Worm (Caenorhabditis elegans): Measurements from ENCODE around the gene C46A5.1.

Gene C46A5.1

ce11 chrIV:7800338-7800737 is 36.6 kb downstream of the C46A5.1 start:
- TF ChIP-seq nhr-237 (tag; optimal IDR thresholded peaks at IDR 0.05), result no peak
- no peak for TF ChIP-seq skn-1 (tag; optimal IDR thresholded peaks at IDR 0.05)

- TF ChIP-seq snpc-4 (tag; optimal IDR thresholded peaks at IDR 0.05), result no peak
- TF ChIP-seq aly-2 (tag; optimal IDR thresholded peaks at IDR 0.05), result no peak
- no peak for TF ChIP-seq ztf-4 (tag; optimal IDR thresholded peaks at IDR 0.05)
- TF ChIP-seq ceh-82 (tag; optimal IDR thresholded peaks at IDR 0.05), result no peak
- no peak for TF ChIP-seq lsy-2 (tag; optimal IDR thresholded peaks at IDR 0.05)
- no peak for TF ChIP-seq dmd-4 (tag; optimal IDR thresholded peaks at IDR 0.05)
Observed at ce11 chrIV:7803250-7803649, 39.5 kb downstream of the C46A5.1 start, which contains the start of gene C33H5.16. Gene C33H5.16, minus strand, starts transcription at chrIV:7803350.

- TF ChIP-seq mbf-1 (tag; optimal IDR thresholded peaks at IDR 0.05) (no peak), ztf-4 (tag; optimal IDR thresholded peaks at IDR 0.05) (no peak), unc-55 (GFP tag; optimal IDR thresholded peaks at IDR 0.05) (no peak), zag-1 (tag; optimal IDR thresholded peaks at IDR 0.05) (no peak), nhr-237 (tag; optimal IDR thresholded peaks at IDR 0.05) (no peak), mdl-1 (tag; optimal IDR thresholded peaks at IDR 0.05) (no peak), elt-3 (tag; optimal IDR thresholded peaks at IDR 0.05) (no peak), R02D3.7 (tag; optimal IDR thresholded peaks at IDR 0.05) (no peak)
Observed at ce11 chrIV:7804740-7805139, 41.0 kb downstream of the C46A5.1 start, which contains the start of gene C33H5.2. Gene C33H5.2, plus strand, starts transcription at chrIV:7805040.

ce11 chrIV:7808583-7808982 is 44.9 kb downstream of the C46A5.1 start, which contains the start of gene C33H5.1:
Gene C33H5.1, plus strand, starts transcription at chrIV:7808912.
- no peak for TF ChIP-seq skn-1 (tag; optimal IDR thresholded peaks at IDR 0.05)
- TF ChIP-seq elt-1 (tag; optimal IDR thresholded peaks at IDR 0.05), result peak; percentile 59

ce11 chrIV:7812709-7813108 is 49.0 kb downstream of the C46A5.1 start, which contains the start of gene zgpa-1:
Gene zgpa-1, minus strand, starts transcription at chrIV:7812809.
- TF ChIP-seq ceh-16 (tag; optimal IDR thresholded peaks at IDR 0.05), result no peak
- no peak for TF ChIP-seq mdl-1 (tag; optimal IDR thresholded peaks at IDR 0.05)
- no peak for TF ChIP-seq sma-3 (GFP tag; optimal IDR thresholded peaks at IDR 0.05)
- TF ChIP-seq unc-62 (GFP tag; optimal IDR thresholded peaks at IDR 0.05), result no peak
- no peak for TF ChIP-seq peb-1 (tag; optimal IDR thresholded peaks at IDR 0.05)
- TF ChIP-seq fos-1 (tag; optimal IDR thresholded peaks at IDR 0.05), result no peak

- TF ChIP-seq gmeb-1 (tag; optimal IDR thresholded peaks at IDR 0.05) (no peak), mdl-1 (tag; optimal IDR thresholded peaks at IDR 0.05) (peak; percentile 62 to 64), F13H6.1 (tag; optimal IDR thresholded peaks at IDR 0.05) (peak; percentile 19), nhr-25 (tag; optimal IDR thresholded peaks at IDR 0.05) (peak; percentile 30), nhr-129 (tag; optimal IDR thresholded peaks at IDR 0.05) (peak; percentile 77), C34F6.9 (tag; optimal IDR thresholded peaks at IDR 0.05) (peak; percentile 73), skn-1 (tag; optimal IDR thresholded peaks at IDR 0.05) (no peak), zag-1 (tag; optimal IDR thresholded peaks at IDR 0.05) (no peak), sma-9 (GFP tag; optimal IDR thresholded peaks at IDR 0.05) (peak; percentile 63), sma-9 (tag; optimal IDR thresholded peaks at IDR 0.05) (no peak), fos-1 (tag; optimal IDR thresholded peaks at IDR 0.05) (peak; percentile 20), lsy-2 (tag; optimal IDR thresholded peaks at IDR 0.05) (peak in 1 of 2 experiments; percentile 59), blmp-1 (tag; optimal IDR thresholded peaks at IDR 0.05; ENCODE audit: insufficient read depth) (no peak), crh-2 (tag; optimal IDR thresholded peaks at IDR 0.05) (peak; percentile 75), unc-55 (GFP tag; optimal IDR thresholded peaks at IDR 0.05) (peak; percentile 57)
Observed at ce11 chrIV:7815683-7816183, 52.0 kb downstream of the C46A5.1 start, which contains the start of gene cdgs-1. Gene cdgs-1, minus strand, starts transcription at chrIV:7815733.

- TF ChIP-seq gmeb-1 (tag; optimal IDR thresholded peaks at IDR 0.05) (peak; percentile 88), lsy-2 (tag; optimal IDR thresholded peaks at IDR 0.05) (peak in 1 of 2 experiments; percentile 56), nhr-237 (tag; optimal IDR thresholded peaks at IDR 0.05) (no peak), ztf-1 (GFP tag; conservative IDR thresholded peaks at IDR 0.05) (no peak), C34F6.9 (tag; optimal IDR thresholded peaks at IDR 0.05) (peak; percentile 13), mdl-1 (tag; optimal IDR thresholded peaks at IDR 0.05) (no peak), crh-2 (tag; optimal IDR thresholded peaks at IDR 0.05) (peak; percentile 20), sma-3 (GFP tag; optimal IDR thresholded peaks at IDR 0.05) (peak; percentile 57), nhr-129 (tag; optimal IDR thresholded peaks at IDR 0.05) (peak; percentile 43), sma-9 (GFP tag; optimal IDR thresholded peaks at IDR 0.05) (peak; percentile 16), sma-9 (tag; optimal IDR thresholded peaks at IDR 0.05) (no peak), nhr-77 (tag; optimal IDR thresholded peaks at IDR 0.05) (no peak), Y55F3AM.14 (GFP tag; optimal IDR thresholded peaks at IDR 0.05) (no peak), mbf-1 (tag; optimal IDR thresholded peaks at IDR 0.05) (no peak), unc-55 (GFP tag; optimal IDR thresholded peaks at IDR 0.05) (peak; percentile 41), elt-1 (tag; optimal IDR thresholded peaks at IDR 0.05) (no peak)
Observed at ce11 chrIV:7816402-7817102, 52.8 kb downstream of the C46A5.1 start.
